Worm (Caenorhabditis elegans) whole organism, young adult: Measurements from ENCODE around the gene lelo-1.

Experiments
- B0019.2 ChIP-seq: fragments of 200-800 bp; sonication (Bioruptor generic); conservative IDR thresholded peaks from 2 replicates; pipeline ENCODE4 v1.3.6; 2022; ENCODE audit warnings: missing genetic modification reagents, missing genetic modification characterization, missing compliant biosample characterization
- C17E4.6 ChIP-seq: fragments of 200-800 bp; sonication (Bioruptor generic); IDR thresholded peaks from 2 replicates; pipeline ENCODE4 v1.3.6; 2022; ENCODE audit warnings: missing genetic modification reagents, missing genetic modification characterization, missing compliant biosample characterization
- F10E7.11 ChIP-seq: sonication (generic microtip); optimal IDR thresholded peaks from 2 replicates; lab custom pipeline; 2017; ENCODE audit warnings: mild to moderate bottlenecking, missing genetic modification characterization, moderate library complexity, missing compliant biosample characterization
- F55B11.4 ChIP-seq: sonication (generic microtip); optimal IDR thresholded peaks from 2 replicates; lab custom pipeline; 2016; ENCODE audit warnings: missing compliant biosample characterization, missing genetic modification characterization, borderline replicate concordance; ENCODE audit not compliant: insufficient read depth
- K11D2.4 ChIP-seq: fragments of 200-800 bp; sonication (Bioruptor generic); IDR thresholded peaks from 2 replicates; pipeline ENCODE4 v1.3.6; 2022; ENCODE audit warnings: missing genetic modification reagents, missing genetic modification characterization, missing compliant biosample characterization
- K12H6.12 ChIP-seq: fragments of 200-800 bp; sonication (Bioruptor generic); optimal IDR thresholded peaks from 2 replicates; lab custom pipeline; 2018; ENCODE audit warnings: mild to moderate bottlenecking, missing genetic modification characterization, missing compliant biosample characterization
- Y53G8AR.9 ChIP-seq: fragments of 200-800 bp; sonication (Bioruptor generic); conservative IDR thresholded peaks from 2 replicates; pipeline ENCODE4 v1.3.6; 2022; ENCODE audit warnings: missing genetic modification reagents, missing genetic modification characterization, missing compliant biosample characterization
- Y79H2A.3 ChIP-seq: fragments of 200-800 bp; sonication (Bioruptor generic); conservative IDR thresholded peaks from 2 replicates; pipeline ENCODE4 v1.3.6; 2022; ENCODE audit warnings: missing genetic modification reagents, missing genetic modification characterization, missing compliant biosample characterization
- Y95B8A.8 ChIP-seq: fragments of 200-800 bp; sonication (Bioruptor generic); IDR thresholded peaks from 2 replicates; pipeline ENCODE4 v1.3.6; 2022; ENCODE audit warnings: missing genetic modification reagents, missing genetic modification characterization, missing compliant biosample characterization
- ZK185.1 ChIP-seq: sonication (generic microtip); optimal IDR thresholded peaks from 2 replicates; lab custom pipeline; 2016; ENCODE audit warnings: mild to moderate bottlenecking, missing genetic modification characterization, missing compliant biosample characterization; ENCODE audit not compliant: poor library complexity, severe bottlenecking
- akir-1 ChIP-seq: fragments of 200-800 bp; sonication (Bioruptor generic); optimal IDR thresholded peaks from 2 replicates; lab custom pipeline; 2018; ENCODE audit warnings: mild to moderate bottlenecking, missing genetic modification characterization, moderate library complexity, missing compliant biosample characterization
- aptf-2 ChIP-seq: fragments of 200-800 bp; sonication (Bioruptor generic); conservative IDR thresholded peaks from 2 replicates; pipeline ENCODE4 v1.3.6; 2022; ENCODE audit warnings: missing genetic modification reagents, missing genetic modification characterization, missing compliant biosample characterization
- athp-1 ChIP-seq: sonication (generic microtip); optimal IDR thresholded peaks from 2 replicates; lab custom pipeline; 2017; ENCODE audit warnings: mild to moderate bottlenecking, missing genetic modification characterization, missing compliant biosample characterization
- cebp-2 ChIP-seq: fragments of 200-800 bp; sonication (Bioruptor generic); IDR thresholded peaks from 2 replicates; pipeline ENCODE4 v1.3.6; 2022; ENCODE audit warnings: missing genetic modification characterization, missing compliant biosample characterization
- egl-18 ChIP-seq: fragments of 200-800 bp; sonication (Bioruptor generic); IDR thresholded peaks from 2 replicates; pipeline ENCODE4 v1.3.6; 2022; ENCODE audit warnings: missing genetic modification reagents, missing genetic modification characterization, missing compliant biosample characterization
- gei-17 ChIP-seq: fragments of 200-800 bp; sonication (Bioruptor generic); optimal IDR thresholded peaks from 2 replicates; lab custom pipeline; 2018; ENCODE audit warnings: mild to moderate bottlenecking, missing genetic modification characterization, missing compliant biosample characterization
- him-1 ChIP-seq: sonication (generic microtip); optimal IDR thresholded peaks from 2 replicates; lab custom pipeline; 2016; ENCODE audit warnings: missing genotype, missing genetic modification reagents, missing genetic modification characterization, missing compliant biosample characterization
- let-607 ChIP-seq, 2 experiments: fragments of 200-800 bp in 1 of 2; sonication (Bioruptor generic) in 1 of 2; sonication (generic microtip) in 1 of 2; optimal IDR thresholded peaks; 2 replicates each; lab custom pipeline; 2016 to 2018; ENCODE audit warnings: mild to moderate bottlenecking in 2 of 2, missing compliant biosample characterization in 2 of 2, missing genetic modification characterization in 2 of 2, moderate library complexity in 2 of 2, missing genotype in 1 of 2
- madf-3 ChIP-seq: fragments of 200-800 bp; sonication (Bioruptor generic); IDR thresholded peaks from 2 replicates; pipeline ENCODE4 v1.3.6; 2022; ENCODE audit warnings: missing genetic modification reagents, missing genetic modification characterization, missing compliant biosample characterization
- mel-28 ChIP-seq: sonication (generic microtip); optimal IDR thresholded peaks from 2 replicates; lab custom pipeline; 2016; ENCODE audit warnings: borderline replicate concordance, mild to moderate bottlenecking, missing genetic modification characterization, missing compliant biosample characterization
- nfyb-1 ChIP-seq: fragments of 200-800 bp; sonication (Bioruptor generic); IDR thresholded peaks from 2 replicates; pipeline ENCODE4 v1.3.6; 2022; ENCODE audit warnings: missing genetic modification reagents, missing genetic modification characterization, missing compliant biosample characterization
- nhr-80 ChIP-seq: sonication (generic microtip); optimal IDR thresholded peaks from 2 replicates; lab custom pipeline; 2016; ENCODE audit warnings: missing genetic modification characterization, missing compliant biosample characterization
- sea-2 ChIP-seq: fragments of 200-800 bp; sonication (Bioruptor generic); IDR thresholded peaks from 2 replicates; pipeline ENCODE4 v1.3.6; 2022; ENCODE audit warnings: missing genetic modification characterization, missing compliant biosample characterization
- snpc-1.1 ChIP-seq: sonication (generic microtip); optimal IDR thresholded peaks from 2 replicates; lab custom pipeline; 2017; ENCODE audit warnings: missing genetic modification characterization, mild to moderate bottlenecking, missing compliant biosample characterization, antibody characterized with exemption, moderate library complexity, missing genotype, missing genetic modification reagents; ENCODE audit not compliant: insufficient read depth
- unc-130 ChIP-seq: sonication (generic microtip); optimal IDR thresholded peaks from 2 replicates; lab custom pipeline; 2016; ENCODE audit warnings: missing genetic modification reagents, missing genetic modification characterization, missing compliant biosample characterization
- ztf-25 ChIP-seq: fragments of 200-800 bp; sonication (Bioruptor generic); IDR thresholded peaks from 2 replicates; pipeline ENCODE4 v1.3.6; 2022; ENCODE audit warnings: missing genetic modification reagents, missing genetic modification characterization, missing compliant biosample characterization

lelo-1 gene

ce11 chrII:6269805-6270414 is 23.8 kb downstream of the lelo-1 start, which contains the start of gene F13H8.2 (continued):
- TF ChIP-seq aptf-2 (GFP tag; lab: Robert Waterston, UW) (peak; percentile 89; the same call in 1 of the 2 replicates), let-607 (tag; optimal IDR thresholded peaks at IDR 0.05; lab: Kevin White, UChicago) (no peak), mel-28 (tag; lab: Kevin White, UChicago) (no peak), Y95B8A.8 (peak; percentile 52; the same call in 1 of the 2 replicates), madf-3 (GFP tag; lab: Robert Waterston, UW) (0 out of 2 replicates have a peak, but pooled peaks have one; percentile 15), K11D2.4 (GFP tag; lab: Robert Waterston, UW) (peak; percentile 84), akir-1 (GFP tag; lab: Kevin White, UChicago) (no peak), athp-1 (tag; lab: Kevin White, UChicago) (no peak), K12H6.12 (tag; lab: Kevin White, UChicago) (peak; percentile 35), ZK185.1 (tag; lab: Kevin White, UChicago) (no peak)

- TF ChIP-seq him-1: no peak
- 0 out of 2 replicates have a peak, but pooled peaks have one; percentile 15 for TF ChIP-seq nfyb-1 (GFP tag; lab: Robert Waterston, UW)
- TF ChIP-seq F55B11.4 (tag; lab: Kevin White, UChicago): no peak
Observed at ce11 chrII:6273916-6274315, 27.8 kb downstream of the lelo-1 start, which contains the start of gene bpl-1. Gene bpl-1, plus strand, starts transcription at chrII:6274216.

ce11 chrII:6281002-6281401 is 34.8 kb downstream of the lelo-1 start, which contains the start of gene scly-1:
Gene scly-1, minus strand, starts transcription at chrII:6281102.
- TF ChIP-seq cebp-2 (GFP tag; lab: Robert Waterston, UW) (no peak), unc-130 (no peak), ztf-25 (GFP tag; lab: Robert Waterston, UW) (no peak), C17E4.6 (GFP tag; lab: Robert Waterston, UW) (no peak), egl-18 (GFP tag; lab: Robert Waterston, UW) (no peak), snpc-1.1 (tag; lab: Kevin White, UChicago) (no peak), aptf-2 (GFP tag; lab: Robert Waterston, UW) (no peak)

- peak; percentile 13 for TF ChIP-seq nhr-80 (tag; lab: Kevin White, UChicago)
- TF ChIP-seq Y53G8AR.9 (GFP tag; lab: Robert Waterston, UW): no peak
- no peak for TF ChIP-seq nfyb-1 (GFP tag; lab: Robert Waterston, UW)
- no peak for TF ChIP-seq F10E7.11 (tag; lab: Kevin White, UChicago)
- TF ChIP-seq, all 124 proteins: peak for 1
Observed at ce11 chrII:6281903-6282302, 35.7 kb downstream of the lelo-1 start.

ce11 chrII:6283074-6283473 is 36.9 kb downstream of the lelo-1 start, which contains the start of gene F13H8.1:
Gene F13H8.1, plus strand, starts transcription at chrII:6283384.
- no peak for TF ChIP-seq Y53G8AR.9 (GFP tag; lab: Robert Waterston, UW)
- peak; percentile 51 for TF ChIP-seq nhr-80 (tag; lab: Kevin White, UChicago)
- TF ChIP-seq Y79H2A.3 (GFP tag; lab: Robert Waterston, UW): no peak
- TF ChIP-seq, all 124 proteins: peak for 1

ce11 chrII:6286865-6287264 is 40.7 kb downstream of the lelo-1 start, which contains the start of gene F13H8.6:
Gene F13H8.6, minus strand, starts transcription at chrII:6286965.
- TF ChIP-seq egl-18 (GFP tag; lab: Robert Waterston, UW): no peak
- TF ChIP-seq madf-3 (GFP tag; lab: Robert Waterston, UW): no peak
- TF ChIP-seq sea-2 (GFP tag; lab: Robert Waterston, UW): no peak
- TF ChIP-seq B0019.2 (GFP tag; lab: Robert Waterston, UW): no peak
- TF ChIP-seq Y53G8AR.9 (GFP tag; lab: Robert Waterston, UW): no peak
- TF ChIP-seq gei-17 (GFP tag; lab: Kevin White, UChicago): no peak
